Worm (Caenorhabditis elegans) whole organism, mixed stage, embryonic: Measurements from ENCODE around the gene ugt-45.

ENCODE experiments used
- M03D4.4 ChIP-seq: sonication (generic microtip); optimal IDR thresholded peaks from 2 replicates; lab custom pipeline; 2017; ENCODE audit warnings: mild to moderate bottlenecking, missing genetic modification characterization, missing compliant biosample characterization
- bed-3 ChIP-seq: fragments of 200-800 bp; sonication (Bioruptor generic); optimal IDR thresholded peaks from 3 replicates; lab custom pipeline; 2018; ENCODE audit warnings: mild to moderate bottlenecking, missing genetic modification characterization, moderate library complexity, missing compliant biosample characterization
- blmp-1 ChIP-seq: fragments of 150-350 bp; optimal IDR thresholded peaks from 2 replicates; lab custom pipeline; 2014; ENCODE audit warnings: missing biosample characterization, missing genetic modification characterization
- ceh-43 ChIP-seq: fragments of 200-800 bp; sonication (Bioruptor generic); optimal IDR thresholded peaks from 2 replicates; lab custom pipeline; 2018; ENCODE audit warnings: mild to moderate bottlenecking, missing genetic modification characterization, moderate library complexity, missing compliant biosample characterization
- ceh-83 ChIP-seq: fragments of 200-800 bp; sonication (Bioruptor generic); optimal IDR thresholded peaks from 2 replicates; lab custom pipeline; 2018; ENCODE audit warnings: mild to moderate bottlenecking, missing genetic modification characterization, missing compliant biosample characterization
- ces-1 ChIP-seq: fragments of 150-350 bp; optimal IDR thresholded peaks from 2 replicates; lab custom pipeline; 2014; ENCODE audit warnings: missing biosample characterization, missing genetic modification reagents, missing genetic modification characterization
- cnd-1 ChIP-seq: fragments of 200-800 bp; sonication (Bioruptor generic); optimal IDR thresholded peaks from 2 replicates; lab custom pipeline; 2018; ENCODE audit warnings: mild to moderate bottlenecking, missing genetic modification characterization, missing compliant biosample characterization
- drap-1 ChIP-seq: fragments of 200-800 bp; sonication (Bioruptor generic); optimal IDR thresholded peaks from 3 replicates; lab custom pipeline; 2018; ENCODE audit warnings: mild to moderate bottlenecking, missing genetic modification characterization, missing compliant biosample characterization
- elt-1 ChIP-seq: sonication (generic microtip); optimal IDR thresholded peaks from 2 replicates; lab custom pipeline; 2017; ENCODE audit warnings: missing genetic modification characterization, mild to moderate bottlenecking, missing compliant biosample characterization, antibody characterized with exemption, moderate library complexity, borderline replicate concordance; ENCODE audit not compliant: insufficient read depth
- elt-3 ChIP-seq: fragments of 150-350 bp; optimal IDR thresholded peaks from 2 replicates; lab custom pipeline; 2014; ENCODE audit warnings: missing biosample characterization, missing genetic modification characterization
- flh-1 ChIP-seq: fragments of 200-800 bp; sonication (Bioruptor generic); optimal IDR thresholded peaks from 2 replicates; lab custom pipeline; 2018; ENCODE audit warnings: mild to moderate bottlenecking, missing genetic modification characterization, moderate library complexity, missing compliant biosample characterization
- ham-2 ChIP-seq: fragments of 200-800 bp; sonication (Bioruptor generic); optimal IDR thresholded peaks from 2 replicates; lab custom pipeline; 2018; ENCODE audit warnings: mild to moderate bottlenecking, missing genetic modification characterization, missing compliant biosample characterization
- hlh-1 ChIP-seq: fragments of 150-350 bp; optimal IDR thresholded peaks from 2 replicates; lab custom pipeline; 2014; ENCODE audit warnings: missing biosample characterization, missing genetic modification reagents, missing genetic modification characterization
- lin-13 ChIP-seq: fragments of 150-350 bp; optimal IDR thresholded peaks from 2 replicates; lab custom pipeline; 2014; ENCODE audit warnings: missing biosample characterization, missing genetic modification characterization
- lin-32 ChIP-seq: fragments of 200-800 bp; sonication (Bioruptor generic); optimal IDR thresholded peaks from 2 replicates; lab custom pipeline; 2018; ENCODE audit warnings: mild to moderate bottlenecking, missing genetic modification characterization, missing compliant biosample characterization
- lsy-2 ChIP-seq: fragments of 150-350 bp; optimal IDR thresholded peaks from 2 replicates; lab custom pipeline; 2014; ENCODE audit warnings: missing biosample characterization, missing genetic modification characterization
- mab-5 ChIP-seq: fragments of 150-350 bp; optimal IDR thresholded peaks from 2 replicates; lab custom pipeline; 2014; ENCODE audit warnings: missing biosample characterization, missing genetic modification characterization
- mep-1 ChIP-seq: fragments of 150-350 bp; optimal IDR thresholded peaks from 2 replicates; lab custom pipeline; 2017; ENCODE audit warnings: missing biosample characterization, missing genetic modification reagents, missing genetic modification characterization, inconsistent platforms
- mls-2 ChIP-seq: sonication (generic microtip); optimal IDR thresholded peaks from 2 replicates; lab custom pipeline; 2016; ENCODE audit warnings: mild to moderate bottlenecking, missing genetic modification characterization, moderate library complexity, missing compliant biosample characterization
- nhr-2 ChIP-seq: fragments of 150-350 bp; optimal IDR thresholded peaks from 2 replicates; lab custom pipeline; 2014; ENCODE audit warnings: missing biosample characterization, missing genetic modification characterization
- nhr-237 ChIP-seq: fragments of 150-350 bp; optimal IDR thresholded peaks from 2 replicates; lab custom pipeline; 2014; ENCODE audit warnings: missing biosample characterization, missing genetic modification characterization
- nhr-28 ChIP-seq: fragments of 150-350 bp; optimal IDR thresholded peaks from 2 replicates; lab custom pipeline; 2014; ENCODE audit warnings: missing biosample characterization, missing genetic modification characterization
- pha-4 ChIP-seq: fragments of 150-350 bp; optimal IDR thresholded peaks from 2 replicates; lab custom pipeline; 2018; ENCODE audit warnings: missing biosample characterization, missing genetic modification reagents, missing genetic modification characterization
- sem-2 ChIP-seq: fragments of 200-800 bp; sonication (Bioruptor generic); optimal IDR thresholded peaks from 2 replicates; lab custom pipeline; 2018; ENCODE audit warnings: mild to moderate bottlenecking, missing genetic modification characterization, missing compliant biosample characterization
- snpc-4 ChIP-seq: fragments of 150-350 bp; optimal IDR thresholded peaks from 2 replicates; lab custom pipeline; 2014; ENCODE audit warnings: missing biosample characterization, missing genetic modification characterization
- unc-120 ChIP-seq: sonication (generic microtip); optimal IDR thresholded peaks from 2 replicates; lab custom pipeline; 2017; ENCODE audit warnings: missing genetic modification characterization, missing compliant biosample characterization; ENCODE audit not compliant: poor library complexity, severe bottlenecking
- unc-39 ChIP-seq: fragments of 150-350 bp; optimal IDR thresholded peaks from 2 replicates; lab custom pipeline; 2014; ENCODE audit warnings: missing biosample characterization, missing genetic modification characterization
- unc-62 ChIP-seq: fragments of 150-350 bp; optimal IDR thresholded peaks from 2 replicates; lab custom pipeline; 2014; ENCODE audit warnings: missing biosample characterization, missing genetic modification reagents, missing genetic modification characterization
- zip-8 ChIP-seq: fragments of 150-350 bp; optimal IDR thresholded peaks from 2 replicates; lab custom pipeline; 2014; ENCODE audit warnings: missing biosample characterization, missing genetic modification characterization
- ztf-11 ChIP-seq: fragments of 150-350 bp; optimal IDR thresholded peaks from 2 replicates; lab custom pipeline; 2014; ENCODE audit warnings: missing biosample characterization, missing genetic modification characterization

ugt-45 gene

DNA sequence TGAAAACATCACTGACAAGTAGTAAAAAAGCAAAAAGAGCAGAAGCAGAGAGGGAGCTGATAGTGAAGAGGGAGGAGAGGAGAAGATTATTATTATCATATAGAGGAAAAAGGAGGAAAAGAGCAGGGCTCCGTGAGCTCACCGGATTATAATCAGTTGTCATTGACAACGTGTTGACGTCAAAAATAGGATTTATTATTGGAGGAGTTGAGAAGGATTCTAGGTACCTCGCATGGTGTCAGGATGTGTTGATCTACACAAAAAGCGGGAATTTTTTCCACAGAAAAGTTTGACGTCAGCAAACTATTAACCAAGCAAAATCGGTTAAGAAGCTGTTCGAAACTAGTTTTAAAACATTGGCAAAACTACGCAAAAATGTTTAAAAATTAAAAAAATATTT lies 23.3 kb upstream of the ugt-45 start:
- TF ChIP-seq lin-32 (no peak), elt-1 (tag; lab: Kevin White, UChicago) (no peak), lin-13 (tag; lab: Kevin White, UChicago) (no peak), lsy-2 (tag; lab: Kevin White, UChicago) (no peak), hlh-1 (tag; lab: Kevin White, UChicago) (no peak), zip-8 (no peak), ceh-43 (GFP tag; lab: Kevin White, UChicago) (no peak), elt-3 (tag; lab: Kevin White, UChicago) (no peak), M03D4.4 (no peak), pha-4 (no peak), ham-2 (GFP tag; lab: Kevin White, UChicago) (no peak), mls-2 (tag; lab: Kevin White, UChicago) (no peak), sem-2 (no peak), unc-120 (tag; lab: Kevin White, UChicago) (no peak), nhr-237 (no peak), unc-39 (tag; lab: Kevin White, UChicago) (no peak)

DNA sequence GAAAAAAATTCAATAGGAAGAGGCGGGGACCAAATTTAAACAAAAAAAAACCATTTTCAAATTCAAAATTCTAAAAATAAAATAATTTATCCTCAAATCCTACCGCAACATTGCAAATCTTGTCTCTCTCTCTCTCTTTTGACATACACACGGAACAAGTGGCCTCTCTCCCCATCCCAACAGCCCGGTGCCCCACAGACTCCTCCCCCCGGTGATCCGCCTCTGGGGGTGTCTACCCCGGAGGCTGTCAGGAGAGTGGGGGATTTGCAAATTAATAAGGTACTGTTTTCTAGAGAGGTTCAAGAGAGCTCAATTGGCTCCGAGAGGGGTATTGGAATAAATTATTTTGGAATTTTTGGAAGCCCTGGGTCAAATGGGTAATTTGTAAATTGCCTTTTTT lies 16.8 kb upstream of the ugt-45 start:
- peak; percentile 57 for TF ChIP-seq hlh-1 (tag; lab: Kevin White, UChicago)
- TF ChIP-seq mls-2 (tag; lab: Kevin White, UChicago), result peak; percentile 6
- TF ChIP-seq unc-62 (GFP tag; lab: Kevin White, UChicago), result no peak

DNA sequence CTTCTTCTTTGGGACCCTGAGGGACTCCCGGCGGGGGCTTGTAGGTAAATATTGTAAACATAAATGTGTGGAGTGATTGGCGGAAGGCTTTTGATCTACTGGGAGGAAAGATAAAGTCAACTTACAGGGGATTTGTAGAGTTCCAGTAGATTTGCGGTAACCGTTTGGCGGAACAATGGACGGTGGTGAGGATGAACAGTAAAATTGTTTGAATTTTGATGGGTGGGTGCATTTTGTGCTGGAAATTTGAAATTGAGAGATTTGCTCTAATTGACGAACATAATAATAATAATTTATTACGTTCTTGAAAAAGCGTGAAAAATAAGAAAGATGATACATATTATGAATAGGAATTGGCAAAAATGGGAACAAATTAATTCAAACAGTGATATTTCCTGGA lies 15.7 kb upstream of the ugt-45 start, which contains the start of gene vab-2:
vab-2 (minus strand) TSS at position 238 of the 400 bp plus-strand sequence.
- TF ChIP-seq blmp-1 (tag; lab: Kevin White, UChicago) (no peak), mep-1 (tag; lab: Kevin White, UChicago) (peak; percentile 14), ceh-83 (GFP tag; lab: Kevin White, UChicago) (peak; percentile 55)

DNA sequence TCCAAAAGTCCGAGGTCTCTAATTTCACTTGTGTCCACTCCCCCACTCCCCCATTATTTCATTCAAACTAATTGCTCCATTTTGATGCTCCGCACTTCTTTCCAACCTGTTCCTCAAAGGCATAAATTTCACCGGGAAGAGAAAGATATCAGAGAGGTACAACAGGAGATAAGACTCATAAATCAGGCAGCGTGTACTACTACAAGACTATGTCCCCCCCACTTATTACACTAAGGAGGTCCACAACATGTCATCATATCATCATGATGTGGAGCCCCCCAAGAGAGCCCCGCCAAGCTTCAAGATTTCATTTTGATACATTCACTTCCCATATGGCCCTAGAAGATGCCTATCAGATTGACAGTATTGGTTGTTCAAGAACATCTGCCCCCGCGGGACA lies 14.6 kb upstream of the ugt-45 start:
- TF ChIP-seq blmp-1 (tag; lab: Kevin White, UChicago) (no peak), cnd-1 (tag; lab: Kevin White, UChicago) (peak; percentile 22), ceh-43 (GFP tag; lab: Kevin White, UChicago) (no peak), pha-4 (no peak), drap-1 (GFP tag; lab: Kevin White, UChicago) (no peak), snpc-4 (tag; lab: Kevin White, UChicago) (no peak), mep-1 (tag; lab: Kevin White, UChicago) (no peak), elt-3 (tag; lab: Kevin White, UChicago) (no peak), hlh-1 (tag; lab: Kevin White, UChicago) (no peak), bed-3 (no peak), nhr-237 (no peak), unc-62 (GFP tag; lab: Kevin White, UChicago) (peak; percentile 86), mab-5 (tag; lab: Kevin White, UChicago) (peak; percentile 82)

DNA sequence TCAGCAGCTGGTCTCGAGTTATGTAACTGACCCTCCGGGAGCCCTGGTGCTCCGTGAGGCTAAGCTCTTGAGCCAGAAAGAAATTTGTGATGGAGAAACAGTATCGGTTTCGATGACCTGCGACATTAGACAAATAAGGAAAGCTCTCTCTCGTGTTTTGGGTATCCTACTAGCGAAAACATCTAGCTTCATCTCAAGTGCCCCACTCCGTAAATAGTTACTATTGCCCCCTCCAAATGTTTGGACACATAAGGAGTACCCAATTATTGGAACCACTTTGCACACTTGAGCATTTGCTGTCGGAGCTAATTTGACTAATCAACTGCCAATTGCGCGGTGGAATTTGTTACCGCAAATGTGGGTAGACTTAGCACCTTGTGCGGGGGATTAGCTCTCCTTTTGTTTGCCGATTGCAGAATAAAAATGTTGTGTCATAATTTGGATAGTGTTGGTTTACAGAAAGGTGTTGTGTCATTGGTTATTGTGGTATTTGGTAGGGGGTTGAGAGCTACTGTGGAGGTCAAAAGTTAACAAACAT lies 13.2 kb upstream of the ugt-45 start:
- TF ChIP-seq nhr-2 (tag; lab: Kevin White, UChicago) (peak; percentile 88), unc-39 (tag; lab: Kevin White, UChicago) (no peak), nhr-28 (tag; lab: Kevin White, UChicago) (no peak), ztf-11 (tag; lab: Kevin White, UChicago) (peak; percentile 3), ces-1 (GFP tag; lab: Kevin White, UChicago) (peak; percentile 71), zip-8 (peak; percentile 42)

DNA sequence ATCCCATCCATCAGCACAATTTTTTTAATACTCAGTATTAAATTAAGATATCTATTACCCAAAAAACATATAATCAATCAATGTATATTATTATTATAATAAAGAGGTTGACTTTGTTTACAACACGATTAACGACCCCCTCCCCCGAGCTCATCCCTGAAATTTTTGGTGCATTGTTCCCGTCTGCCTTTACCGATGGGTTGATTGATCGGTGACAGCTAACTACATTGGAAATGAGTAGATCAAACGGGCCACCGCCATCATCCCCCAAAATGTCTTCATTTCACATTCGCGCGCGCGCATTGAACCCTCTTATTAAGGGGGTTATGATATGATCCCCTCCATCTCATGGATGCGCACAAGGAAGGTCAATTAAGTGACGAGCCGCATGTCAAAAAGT lies 8.9 kb upstream of the ugt-45 start:
- TF ChIP-seq flh-1 (GFP tag; lab: Kevin White, UChicago) (no peak), mls-2 (tag; lab: Kevin White, UChicago) (no peak), unc-62 (GFP tag; lab: Kevin White, UChicago) (peak; percentile 74), drap-1 (GFP tag; lab: Kevin White, UChicago) (no peak)
